Fruit fly (Drosophila melanogaster) whole organism, larva: Measurements from ENCODE around the gene CG2082.

Experiments
- noc ChIP-seq: fragments of 200-800 bp; sonication (Bioruptor generic); optimal IDR thresholded peaks from 3 replicates; lab custom pipeline; 2019; ENCODE audit warnings: missing biosample characterization, mild to moderate bottlenecking, missing genetic modification characterization, moderate library complexity

CG2082 gene

dm6 chr3R:5772433-5772832, 8.4 kb downstream of the CG2082 start:
- TF ChIP-seq noc (tag; lab: Kevin White, UChicago), result no peak

- TF ChIP-seq noc (tag; lab: Kevin White, UChicago), result no peak
These were observed 9.2 kb downstream of the CG2082 start for dm6 chr3R:5771614-5772202.

dm6 chr3R:5760980-5761379, 19.9 kb downstream of the CG2082 start:
- TF ChIP-seq noc (tag; lab: Kevin White, UChicago), result no peak

dm6 chr3R:5758624-5759209, 22.2 kb downstream of the CG2082 start, which contains the start of gene Sec8:
Sec8 (minus strand) TSS chr3R:5758997.
- TF ChIP-seq noc (tag; lab: Kevin White, UChicago), result no peak

dm6 chr3R:5754594-5754993, 26.3 kb downstream of the CG2082 start, which contains the start of gene Dcps:
Dcps (minus strand) TSS chr3R:5754774.
- TF ChIP-seq noc (tag; lab: Kevin White, UChicago), result no peak

- TF ChIP-seq noc (tag; lab: Kevin White, UChicago), result no peak
These were observed 34.2 kb downstream of the CG2082 start for dm6 chr3R:5746646-5747045.

dm6 chr3R:5742278-5743196, 38.3 kb downstream of the CG2082 start, which contains the start of the genes Sym and Madm:
Sym (minus strand) TSS chr3R:5742476.
Madm (plus strand) TSS chr3R:5742510.
- peak; percentile 40 for TF ChIP-seq noc (tag; lab: Kevin White, UChicago)

- TF ChIP-seq noc (tag; lab: Kevin White, UChicago), result no peak
These were observed 43.6 kb downstream of the CG2082 start for dm6 chr3R:5737263-5737662.

dm6 chr3R:5736305-5736869, 44.5 kb downstream of the CG2082 start, which contains the start of the genes CG2100 and CG1236:
CG2100 (minus strand) TSS chr3R:5736355.
CG1236 (plus strand) TSS chr3R:5736748.
- TF ChIP-seq noc (tag; lab: Kevin White, UChicago), result peak; percentile 87

- TF ChIP-seq noc (tag; lab: Kevin White, UChicago), result no peak
These were observed 47.7 kb downstream of the CG2082 start, which contains the start of gene CG1239 for dm6 chr3R:5733181-5733580. CG1239 (plus strand) TSS chr3R:5733513.

- no peak for TF ChIP-seq noc (tag; lab: Kevin White, UChicago)
These were observed 53.0 kb downstream of the CG2082 start for dm6 chr3R:5727724-5728365.

- TF ChIP-seq noc (tag; lab: Kevin White, UChicago), result no peak
These were observed 57.8 kb downstream of the CG2082 start for dm6 chr3R:5723122-5723521.

dm6 chr3R:5716755-5717309, 64.0 kb downstream of the CG2082 start, which contains the start of gene cas:
cas (minus strand) TSS chr3R:5716805.
- TF ChIP-seq noc (tag; lab: Kevin White, UChicago), result no peak
